Worm (Caenorhabditis elegans) whole organism, mixed stage, embryonic: ENCODE measurements around the gene sru-44.

Experiments
- M03D4.4 ChIP-seq: sonication (generic microtip); optimal IDR thresholded peaks from 2 replicates; lab custom pipeline; 2017; ENCODE audit warnings: mild to moderate bottlenecking, missing genetic modification characterization, missing compliant biosample characterization
- bed-3 ChIP-seq: fragments of 200-800 bp; sonication (Bioruptor generic); optimal IDR thresholded peaks from 3 replicates; lab custom pipeline; 2018; ENCODE audit warnings: mild to moderate bottlenecking, missing genetic modification characterization, moderate library complexity, missing compliant biosample characterization
- ceh-83 ChIP-seq: fragments of 200-800 bp; sonication (Bioruptor generic); optimal IDR thresholded peaks from 2 replicates; lab custom pipeline; 2018; ENCODE audit warnings: mild to moderate bottlenecking, missing genetic modification characterization, missing compliant biosample characterization
- ces-1 ChIP-seq: fragments of 150-350 bp; optimal IDR thresholded peaks from 2 replicates; lab custom pipeline; 2014; ENCODE audit warnings: missing biosample characterization, missing genetic modification reagents, missing genetic modification characterization
- cnd-1 ChIP-seq: fragments of 200-800 bp; sonication (Bioruptor generic); optimal IDR thresholded peaks from 2 replicates; lab custom pipeline; 2018; ENCODE audit warnings: mild to moderate bottlenecking, missing genetic modification characterization, missing compliant biosample characterization
- elt-1 ChIP-seq: sonication (generic microtip); optimal IDR thresholded peaks from 2 replicates; lab custom pipeline; 2017; ENCODE audit warnings: missing genetic modification characterization, mild to moderate bottlenecking, missing compliant biosample characterization, antibody characterized with exemption, moderate library complexity, borderline replicate concordance; ENCODE audit not compliant: insufficient read depth
- elt-3 ChIP-seq: fragments of 150-350 bp; optimal IDR thresholded peaks from 2 replicates; lab custom pipeline; 2014; ENCODE audit warnings: missing biosample characterization, missing genetic modification characterization
- flh-1 ChIP-seq: fragments of 200-800 bp; sonication (Bioruptor generic); optimal IDR thresholded peaks from 2 replicates; lab custom pipeline; 2018; ENCODE audit warnings: mild to moderate bottlenecking, missing genetic modification characterization, moderate library complexity, missing compliant biosample characterization
- ham-2 ChIP-seq: fragments of 200-800 bp; sonication (Bioruptor generic); optimal IDR thresholded peaks from 2 replicates; lab custom pipeline; 2018; ENCODE audit warnings: mild to moderate bottlenecking, missing genetic modification characterization, missing compliant biosample characterization
- hlh-1 ChIP-seq: fragments of 150-350 bp; optimal IDR thresholded peaks from 2 replicates; lab custom pipeline; 2014; ENCODE audit warnings: missing biosample characterization, missing genetic modification reagents, missing genetic modification characterization
- lin-13 ChIP-seq: fragments of 150-350 bp; optimal IDR thresholded peaks from 2 replicates; lab custom pipeline; 2014; ENCODE audit warnings: missing biosample characterization, missing genetic modification characterization
- lsy-2 ChIP-seq: fragments of 150-350 bp; optimal IDR thresholded peaks from 2 replicates; lab custom pipeline; 2014; ENCODE audit warnings: missing biosample characterization, missing genetic modification characterization
- mab-5 ChIP-seq: fragments of 150-350 bp; optimal IDR thresholded peaks from 2 replicates; lab custom pipeline; 2014; ENCODE audit warnings: missing biosample characterization, missing genetic modification characterization
- mls-2 ChIP-seq: sonication (generic microtip); optimal IDR thresholded peaks from 2 replicates; lab custom pipeline; 2016; ENCODE audit warnings: mild to moderate bottlenecking, missing genetic modification characterization, moderate library complexity, missing compliant biosample characterization
- nhr-12 ChIP-seq: fragments of 150-350 bp; optimal IDR thresholded peaks from 2 replicates; lab custom pipeline; 2014; ENCODE audit warnings: missing biosample characterization, missing genetic modification characterization
- nhr-2 ChIP-seq: fragments of 150-350 bp; optimal IDR thresholded peaks from 2 replicates; lab custom pipeline; 2014; ENCODE audit warnings: missing biosample characterization, missing genetic modification characterization
- nhr-237 ChIP-seq: fragments of 150-350 bp; optimal IDR thresholded peaks from 2 replicates; lab custom pipeline; 2014; ENCODE audit warnings: missing biosample characterization, missing genetic modification characterization
- nhr-28 ChIP-seq: fragments of 150-350 bp; optimal IDR thresholded peaks from 2 replicates; lab custom pipeline; 2014; ENCODE audit warnings: missing biosample characterization, missing genetic modification characterization
- nhr-76 ChIP-seq: sonication (generic microtip); optimal IDR thresholded peaks from 2 replicates; lab custom pipeline; 2017; ENCODE audit warnings: missing biosample characterization, missing genetic modification characterization
- pha-4 ChIP-seq: fragments of 150-350 bp; optimal IDR thresholded peaks from 2 replicates; lab custom pipeline; 2018; ENCODE audit warnings: missing biosample characterization, missing genetic modification reagents, missing genetic modification characterization
- sem-2 ChIP-seq: fragments of 200-800 bp; sonication (Bioruptor generic); optimal IDR thresholded peaks from 2 replicates; lab custom pipeline; 2018; ENCODE audit warnings: mild to moderate bottlenecking, missing genetic modification characterization, missing compliant biosample characterization
- snpc-4 ChIP-seq: fragments of 150-350 bp; optimal IDR thresholded peaks from 2 replicates; lab custom pipeline; 2014; ENCODE audit warnings: missing biosample characterization, missing genetic modification characterization
- sptf-1 ChIP-seq: sonication (generic microtip); optimal IDR thresholded peaks from 2 replicates; lab custom pipeline; 2017; ENCODE audit warnings: mild to moderate bottlenecking, missing genetic modification characterization, moderate library complexity, missing compliant biosample characterization
- tbx-8 ChIP-seq: fragments of 200-800 bp; sonication (Bioruptor generic); optimal IDR thresholded peaks from 2 replicates; lab custom pipeline; 2018; ENCODE audit warnings: mild to moderate bottlenecking, missing genetic modification characterization, moderate library complexity, missing compliant biosample characterization
- unc-120 ChIP-seq: sonication (generic microtip); optimal IDR thresholded peaks from 2 replicates; lab custom pipeline; 2017; ENCODE audit warnings: missing genetic modification characterization, missing compliant biosample characterization; ENCODE audit not compliant: poor library complexity, severe bottlenecking
- unc-39 ChIP-seq: fragments of 150-350 bp; optimal IDR thresholded peaks from 2 replicates; lab custom pipeline; 2014; ENCODE audit warnings: missing biosample characterization, missing genetic modification characterization
- zip-8 ChIP-seq: fragments of 150-350 bp; optimal IDR thresholded peaks from 2 replicates; lab custom pipeline; 2014; ENCODE audit warnings: missing biosample characterization, missing genetic modification characterization
- ztf-11 ChIP-seq: fragments of 150-350 bp; optimal IDR thresholded peaks from 2 replicates; lab custom pipeline; 2014; ENCODE audit warnings: missing biosample characterization, missing genetic modification characterization

The sru-44 gene

DNA sequence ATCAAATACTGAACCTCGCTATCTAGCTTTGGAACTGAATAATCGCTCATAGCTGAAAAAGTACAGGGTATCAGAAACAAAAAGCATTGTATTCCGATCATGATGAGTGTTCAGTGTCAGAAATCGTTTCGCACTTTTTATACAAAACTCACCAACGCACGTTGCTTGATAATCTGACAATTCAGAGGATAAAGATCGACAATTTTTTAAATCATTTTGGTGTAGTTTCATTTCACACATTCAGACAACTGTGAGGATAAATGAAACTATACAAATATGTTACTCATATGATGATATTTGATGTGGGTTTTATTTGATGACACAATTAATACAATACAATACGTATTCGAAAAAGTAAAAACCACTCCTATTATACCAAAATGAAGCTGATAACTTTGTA is 15.3 kb upstream of the sru-44 start, which contains the start of gene F57E7.2:
Gene F57E7.2 (minus strand): TSS at position 101 of the 400 bp plus-strand sequence.
- TF ChIP-seq ces-1 (GFP tag; lab: Kevin White, UChicago) = no peak
- no peak for TF ChIP-seq nhr-2 (tag; lab: Kevin White, UChicago)
- no peak for TF ChIP-seq M03D4.4 (tag; lab: Kevin White, UChicago)
- no peak for TF ChIP-seq snpc-4 (tag; lab: Kevin White, UChicago)
- TF ChIP-seq unc-39 = no peak
- no peak for TF ChIP-seq pha-4 (tag; lab: Kevin White, UChicago)
- TF ChIP-seq sem-2 (GFP tag; lab: Kevin White, UChicago) = no peak
- TF ChIP-seq, all 35 proteins: peak for 0

DNA sequence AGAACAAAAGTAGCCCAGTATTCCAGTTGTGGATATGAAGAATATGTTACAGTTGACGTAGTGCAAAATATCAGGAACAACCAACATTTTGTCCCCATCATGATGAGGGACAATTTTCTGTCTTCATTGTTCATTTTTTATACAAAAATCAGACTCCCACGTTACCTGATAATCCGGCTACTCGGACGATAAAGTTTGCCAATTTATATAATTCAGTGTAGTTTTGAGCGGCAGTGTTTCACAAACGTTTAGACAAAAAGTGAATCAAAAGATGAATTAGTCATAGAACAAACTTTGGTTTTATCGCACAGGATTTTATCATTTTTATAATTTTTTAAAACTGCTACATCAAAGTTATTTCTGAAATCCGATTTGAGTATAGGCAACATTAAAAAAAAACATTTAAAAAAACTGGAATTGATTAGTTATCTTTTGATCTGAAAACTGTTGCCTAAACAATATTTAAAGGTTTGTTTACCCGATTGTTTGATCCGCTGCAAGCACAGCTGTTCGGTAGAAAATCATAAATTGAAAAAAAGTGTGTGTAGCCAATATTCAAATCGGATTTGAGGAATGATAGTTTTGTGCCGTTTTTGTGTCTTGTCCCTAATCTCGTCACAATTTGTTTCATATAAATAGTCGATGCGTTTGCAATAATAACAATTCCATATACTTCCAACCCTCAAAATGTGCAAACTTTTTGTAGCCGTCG is 13.3 kb upstream of the sru-44 start, which contains the start of the genes F57E7.4 and spig-6:
Gene F57E7.4 (minus strand): TSS at position 101 of the 712 bp plus-strand sequence.
Gene spig-6 (plus strand): TSS at position 662 of the 712 bp plus-strand sequence.
- TF ChIP-seq ceh-83 (no peak), ztf-11 (no peak), nhr-2 (tag; lab: Kevin White, UChicago) (no peak), mls-2 (tag; lab: Kevin White, UChicago) (no peak), ces-1 (GFP tag; lab: Kevin White, UChicago) (no peak), mab-5 (tag; lab: Kevin White, UChicago) (no peak), nhr-76 (tag; lab: Kevin White, UChicago) (no peak), nhr-237 (tag; lab: Kevin White, UChicago) (no peak), M03D4.4 (tag; lab: Kevin White, UChicago) (no peak), sptf-1 (tag; lab: Kevin White, UChicago) (no peak), elt-1 (tag; lab: Kevin White, UChicago) (no peak)

ce11 chrV:16479275-16479674 is 11.5 kb upstream of the sru-44 start, which contains the start of gene T08G3.11:
Gene T08G3.11, minus strand, starts transcription at chrV:16479375.
- TF ChIP-seq mab-5 (tag; lab: Kevin White, UChicago) = no peak
- TF ChIP-seq snpc-4 (tag; lab: Kevin White, UChicago) = no peak
- TF ChIP-seq ham-2 = no peak
- no peak for TF ChIP-seq tbx-8 (GFP tag; lab: Kevin White, UChicago)
- TF ChIP-seq pha-4 (tag; lab: Kevin White, UChicago) = no peak
- TF ChIP-seq ceh-83 = no peak
- TF ChIP-seq lin-13 (tag; lab: Kevin White, UChicago) = no peak
- no peak for TF ChIP-seq hlh-1 (tag; lab: Kevin White, UChicago)
- no peak for TF ChIP-seq nhr-12 (tag; lab: Kevin White, UChicago)
- TF ChIP-seq cnd-1 (tag; lab: Kevin White, UChicago) = no peak
- no peak for TF ChIP-seq elt-1 (tag; lab: Kevin White, UChicago)
- TF ChIP-seq sem-2 (GFP tag; lab: Kevin White, UChicago) = no peak
- TF ChIP-seq nhr-28 (tag; lab: Kevin White, UChicago) = no peak
- TF ChIP-seq lsy-2 = no peak

DNA sequence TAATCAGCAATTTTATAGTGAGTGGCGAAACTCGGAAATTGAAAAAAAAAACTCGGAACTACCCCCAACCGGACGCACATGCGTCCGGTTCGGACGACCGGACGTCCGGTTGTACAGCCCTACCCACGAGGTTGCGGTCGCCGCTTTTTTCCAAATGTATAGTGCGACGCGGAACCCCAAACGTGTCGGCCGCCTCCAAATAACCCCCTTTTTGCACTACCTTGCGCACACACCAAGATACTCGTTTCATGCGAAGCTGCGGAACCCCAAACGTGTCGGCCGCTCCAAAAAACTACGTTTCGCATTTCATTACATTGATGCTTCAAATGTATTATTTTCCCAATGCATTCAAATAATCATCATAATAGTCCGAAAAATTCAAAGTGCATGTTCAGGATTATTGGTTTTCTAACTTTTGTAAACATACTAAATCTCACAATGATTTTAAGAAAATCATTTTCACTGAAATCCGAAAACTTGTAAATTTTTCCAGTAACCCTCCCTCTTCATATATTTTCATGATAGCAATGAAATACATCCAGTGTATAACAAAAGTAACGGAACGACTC is 4.3 kb upstream of the sru-44 start, which contains the start of gene srw-35:
Gene srw-35 (plus strand): TSS at position 519 of the 569 bp plus-strand sequence.
- no peak for TF ChIP-seq elt-1 (tag; lab: Kevin White, UChicago)
- no peak for TF ChIP-seq nhr-28 (tag; lab: Kevin White, UChicago)
- TF ChIP-seq elt-3 = no peak
- no peak for TF ChIP-seq sem-2 (GFP tag; lab: Kevin White, UChicago)
- no peak for TF ChIP-seq flh-1 (GFP tag; lab: Kevin White, UChicago)
- no peak for TF ChIP-seq ces-1 (GFP tag; lab: Kevin White, UChicago)
- TF ChIP-seq unc-120 = no peak
- TF ChIP-seq ham-2 = no peak
- TF ChIP-seq mls-2 (tag; lab: Kevin White, UChicago) = no peak
- TF ChIP-seq ztf-11 = no peak
- no peak for TF ChIP-seq nhr-12 (tag; lab: Kevin White, UChicago)
- TF ChIP-seq mab-5 (tag; lab: Kevin White, UChicago) = no peak

- TF ChIP-seq mab-5 (tag; lab: Kevin White, UChicago) = no peak
- TF ChIP-seq zip-8 = no peak
- no peak for TF ChIP-seq M03D4.4 (tag; lab: Kevin White, UChicago)
- TF ChIP-seq flh-1 (GFP tag; lab: Kevin White, UChicago) = no peak
- no peak for TF ChIP-seq bed-3
Measured at ce11 chrV:16470916-16471315, 3.2 kb upstream of the sru-44 start, which contains the start of gene srh-138. Gene srh-138, minus strand, starts transcription at chrV:16471016.
